Worm (Caenorhabditis elegans): ENCODE results near the gene exos-4.1.

DNA sequence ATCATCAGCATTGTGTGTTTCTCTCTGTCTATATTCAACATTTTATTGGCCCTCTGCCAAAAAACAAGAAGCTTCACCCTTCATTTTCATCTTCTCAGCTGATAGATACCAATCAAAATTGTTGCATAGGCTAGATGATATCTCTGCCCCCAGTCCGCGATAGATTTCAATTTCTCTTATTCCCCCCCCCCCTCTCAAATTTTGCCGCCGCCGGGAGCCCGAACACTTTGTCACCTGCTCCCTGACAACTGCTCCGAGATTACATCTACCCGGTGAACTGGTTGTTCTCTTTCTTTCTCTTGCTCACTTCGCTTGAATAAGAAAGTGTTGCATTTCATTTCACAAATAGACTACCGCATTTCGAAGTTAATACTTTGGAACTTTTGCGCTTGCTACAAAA is 27.2 kb downstream of the exos-4.1 start:
- TF ChIP-seq pha-4 (tag; optimal IDR thresholded peaks at IDR 0.05) (no peak), lsy-2 (tag; optimal IDR thresholded peaks at IDR 0.05) (no peak), tbx-8 (GFP tag; optimal IDR thresholded peaks at IDR 0.05) (no peak), ceh-43 (GFP tag; optimal IDR thresholded peaks at IDR 0.05) (no peak), blmp-1 (tag; optimal IDR thresholded peaks at IDR 0.05) (no peak), nhr-12 (tag; optimal IDR thresholded peaks at IDR 0.05) (no peak), nhr-237 (tag; optimal IDR thresholded peaks at IDR 0.05) (no peak), unc-62 (GFP tag; optimal IDR thresholded peaks at IDR 0.05) (peak; percentile 17), lin-32 (GFP tag; optimal IDR thresholded peaks at IDR 0.05) (no peak)
